Worm (Caenorhabditis elegans) whole organism, L1 larva: ENCODE results near the gene EGAP5.1.

Source experiments
- C16A3.4 ChIP-seq: fragments of 150-350 bp; optimal IDR thresholded peaks from 2 replicates; lab custom pipeline; 2014; ENCODE audit warnings: missing biosample characterization, missing genetic modification characterization
- ama-1 ChIP-seq: fragments of 150-350 bp; optimal IDR thresholded peaks from 2 replicates; lab custom pipeline; 2014
- egl-27 ChIP-seq, 2 experiments: fragments of 150-350 bp in 1 of 2; sonication (generic microtip); optimal IDR thresholded peaks; 3 replicates each; lab custom pipeline; 2017 to 2018; ENCODE audit warnings: missing biosample characterization in 2 of 2, missing genetic modification characterization in 2 of 2, missing genetic modification reagents in 2 of 2
- lin-13 ChIP-seq: fragments of 150-350 bp; optimal IDR thresholded peaks from 2 replicates; lab custom pipeline; 2014; ENCODE audit warnings: missing biosample characterization, missing genetic modification reagents, missing genetic modification characterization
- nhr-237 ChIP-seq: fragments of 150-350 bp; optimal IDR thresholded peaks from 2 replicates; lab custom pipeline; 2014; ENCODE audit warnings: missing biosample characterization, missing genetic modification characterization
- skn-1 ChIP-seq: fragments of 150-350 bp; optimal IDR thresholded peaks from 2 replicates; lab custom pipeline; 2014; ENCODE audit warnings: missing biosample characterization, missing genetic modification characterization
- snpc-4 ChIP-seq: fragments of 150-350 bp; optimal IDR thresholded peaks from 2 replicates; lab custom pipeline; 2014; ENCODE audit warnings: missing biosample characterization, missing genetic modification characterization
- snu-23 ChIP-seq: sonication (generic microtip); optimal IDR thresholded peaks from 2 replicates; lab custom pipeline; 2016; ENCODE audit warnings: missing genetic modification characterization, missing compliant biosample characterization
- sup-37 ChIP-seq: fragments of 200-800 bp; sonication (Bioruptor generic); optimal IDR thresholded peaks from 2 replicates; lab custom pipeline; 2018; ENCODE audit warnings: mild to moderate bottlenecking, missing genetic modification characterization, missing compliant biosample characterization
- unc-130 ChIP-seq: fragments of 150-350 bp; optimal IDR thresholded peaks from 2 replicates; lab custom pipeline; 2017; ENCODE audit warnings: missing biosample characterization, missing genetic modification characterization, inconsistent platforms
- unc-62 ChIP-seq: fragments of 150-350 bp; optimal IDR thresholded peaks from 2 replicates; lab custom pipeline; 2014; ENCODE audit warnings: missing biosample characterization, missing genetic modification reagents, missing genetic modification characterization
- zag-1 ChIP-seq: fragments of 150-350 bp; optimal IDR thresholded peaks from 2 replicates; lab custom pipeline; 2014; ENCODE audit warnings: missing biosample characterization, missing genetic modification characterization

ce11 chrX:5150389-5150788, 12.5 kb upstream of the EGAP5.1 start, which contains the start of gene dpy-8:
- TF ChIP-seq snpc-4, result no peak
- no peak for TF ChIP-seq lin-13 (GFP tag; lab: Kevin White, UChicago)
- TF ChIP-seq unc-130, result no peak
- TF ChIP-seq unc-62 (GFP tag; lab: Kevin White, UChicago), result no peak
- no peak for TF ChIP-seq zag-1 (tag; lab: Kevin White, UChicago)
- TF ChIP-seq ama-1 (lab: Kevin White, UChicago), result no peak
- TF ChIP-seq egl-27 (tag; optimal IDR thresholded peaks at IDR 0.05; lab: Kevin White, UChicago), result no peak
- TF ChIP-seq C16A3.4 (tag; lab: Kevin White, UChicago), result no peak
- TF ChIP-seq nhr-237 (tag; lab: Kevin White, UChicago), result no peak
- no peak for TF ChIP-seq snu-23 (GFP tag; lab: Kevin White, UChicago)
- no peak for TF ChIP-seq skn-1 (tag; lab: Kevin White, UChicago)
- TF ChIP-seq sup-37, result no peak
